Worm (Caenorhabditis elegans) whole organism, mixed stage, embryonic: ENCODE data around the gene famh-136.

Source experiments
- M03D4.4 ChIP-seq: sonication (generic microtip); optimal IDR thresholded peaks from 2 replicates; lab custom pipeline; 2017; ENCODE audit warnings: mild to moderate bottlenecking, missing genetic modification characterization, missing compliant biosample characterization
- blmp-1 ChIP-seq: fragments of 150-350 bp; optimal IDR thresholded peaks from 2 replicates; lab custom pipeline; 2014; ENCODE audit warnings: missing biosample characterization, missing genetic modification characterization
- ceh-39 ChIP-seq: fragments of 150-350 bp; optimal IDR thresholded peaks from 2 replicates; lab custom pipeline; 2014; ENCODE audit warnings: missing biosample characterization, missing genetic modification characterization
- ceh-43 ChIP-seq: fragments of 200-800 bp; sonication (Bioruptor generic); optimal IDR thresholded peaks from 2 replicates; lab custom pipeline; 2018; ENCODE audit warnings: mild to moderate bottlenecking, missing genetic modification characterization, moderate library complexity, missing compliant biosample characterization
- ceh-83 ChIP-seq: fragments of 200-800 bp; sonication (Bioruptor generic); optimal IDR thresholded peaks from 2 replicates; lab custom pipeline; 2018; ENCODE audit warnings: mild to moderate bottlenecking, missing genetic modification characterization, missing compliant biosample characterization
- ces-1 ChIP-seq: fragments of 150-350 bp; optimal IDR thresholded peaks from 2 replicates; lab custom pipeline; 2014; ENCODE audit warnings: missing biosample characterization, missing genetic modification reagents, missing genetic modification characterization
- cnd-1 ChIP-seq: fragments of 200-800 bp; sonication (Bioruptor generic); optimal IDR thresholded peaks from 2 replicates; lab custom pipeline; 2018; ENCODE audit warnings: mild to moderate bottlenecking, missing genetic modification characterization, missing compliant biosample characterization
- drap-1 ChIP-seq: fragments of 200-800 bp; sonication (Bioruptor generic); optimal IDR thresholded peaks from 3 replicates; lab custom pipeline; 2018; ENCODE audit warnings: mild to moderate bottlenecking, missing genetic modification characterization, missing compliant biosample characterization
- elt-1 ChIP-seq: sonication (generic microtip); optimal IDR thresholded peaks from 2 replicates; lab custom pipeline; 2017; ENCODE audit warnings: missing genetic modification characterization, mild to moderate bottlenecking, missing compliant biosample characterization, antibody characterized with exemption, moderate library complexity, borderline replicate concordance; ENCODE audit not compliant: insufficient read depth
- elt-3 ChIP-seq: fragments of 150-350 bp; optimal IDR thresholded peaks from 2 replicates; lab custom pipeline; 2014; ENCODE audit warnings: missing biosample characterization, missing genetic modification characterization
- flh-1 ChIP-seq: fragments of 200-800 bp; sonication (Bioruptor generic); optimal IDR thresholded peaks from 2 replicates; lab custom pipeline; 2018; ENCODE audit warnings: mild to moderate bottlenecking, missing genetic modification characterization, moderate library complexity, missing compliant biosample characterization
- ham-2 ChIP-seq: fragments of 200-800 bp; sonication (Bioruptor generic); optimal IDR thresholded peaks from 2 replicates; lab custom pipeline; 2018; ENCODE audit warnings: mild to moderate bottlenecking, missing genetic modification characterization, missing compliant biosample characterization
- hlh-1 ChIP-seq: fragments of 150-350 bp; optimal IDR thresholded peaks from 2 replicates; lab custom pipeline; 2014; ENCODE audit warnings: missing biosample characterization, missing genetic modification reagents, missing genetic modification characterization
- lin-13 ChIP-seq: fragments of 150-350 bp; optimal IDR thresholded peaks from 2 replicates; lab custom pipeline; 2014; ENCODE audit warnings: missing biosample characterization, missing genetic modification characterization
- lin-32 ChIP-seq: fragments of 200-800 bp; sonication (Bioruptor generic); optimal IDR thresholded peaks from 2 replicates; lab custom pipeline; 2018; ENCODE audit warnings: mild to moderate bottlenecking, missing genetic modification characterization, missing compliant biosample characterization
- lsy-2 ChIP-seq: fragments of 150-350 bp; optimal IDR thresholded peaks from 2 replicates; lab custom pipeline; 2014; ENCODE audit warnings: missing biosample characterization, missing genetic modification characterization
- mab-5 ChIP-seq: fragments of 150-350 bp; optimal IDR thresholded peaks from 2 replicates; lab custom pipeline; 2014; ENCODE audit warnings: missing biosample characterization, missing genetic modification characterization
- mls-2 ChIP-seq: sonication (generic microtip); optimal IDR thresholded peaks from 2 replicates; lab custom pipeline; 2016; ENCODE audit warnings: mild to moderate bottlenecking, missing genetic modification characterization, moderate library complexity, missing compliant biosample characterization
- nhr-12 ChIP-seq: fragments of 150-350 bp; optimal IDR thresholded peaks from 2 replicates; lab custom pipeline; 2014; ENCODE audit warnings: missing biosample characterization, missing genetic modification characterization
- nhr-2 ChIP-seq: fragments of 150-350 bp; optimal IDR thresholded peaks from 2 replicates; lab custom pipeline; 2014; ENCODE audit warnings: missing biosample characterization, missing genetic modification characterization
- nhr-28 ChIP-seq: fragments of 150-350 bp; optimal IDR thresholded peaks from 2 replicates; lab custom pipeline; 2014; ENCODE audit warnings: missing biosample characterization, missing genetic modification characterization
- nhr-76 ChIP-seq: sonication (generic microtip); optimal IDR thresholded peaks from 2 replicates; lab custom pipeline; 2017; ENCODE audit warnings: missing biosample characterization, missing genetic modification characterization
- pha-4 ChIP-seq: fragments of 150-350 bp; optimal IDR thresholded peaks from 2 replicates; lab custom pipeline; 2018; ENCODE audit warnings: missing biosample characterization, missing genetic modification reagents, missing genetic modification characterization
- sem-2 ChIP-seq: fragments of 200-800 bp; sonication (Bioruptor generic); optimal IDR thresholded peaks from 2 replicates; lab custom pipeline; 2018; ENCODE audit warnings: mild to moderate bottlenecking, missing genetic modification characterization, missing compliant biosample characterization
- snpc-4 ChIP-seq: fragments of 150-350 bp; optimal IDR thresholded peaks from 2 replicates; lab custom pipeline; 2014; ENCODE audit warnings: missing biosample characterization, missing genetic modification characterization
- sptf-1 ChIP-seq: sonication (generic microtip); optimal IDR thresholded peaks from 2 replicates; lab custom pipeline; 2017; ENCODE audit warnings: mild to moderate bottlenecking, missing genetic modification characterization, moderate library complexity, missing compliant biosample characterization
- tbx-8 ChIP-seq: fragments of 200-800 bp; sonication (Bioruptor generic); optimal IDR thresholded peaks from 2 replicates; lab custom pipeline; 2018; ENCODE audit warnings: mild to moderate bottlenecking, missing genetic modification characterization, moderate library complexity, missing compliant biosample characterization
- unc-120 ChIP-seq: sonication (generic microtip); optimal IDR thresholded peaks from 2 replicates; lab custom pipeline; 2017; ENCODE audit warnings: missing genetic modification characterization, missing compliant biosample characterization; ENCODE audit not compliant: poor library complexity, severe bottlenecking
- unc-39 ChIP-seq: fragments of 150-350 bp; optimal IDR thresholded peaks from 2 replicates; lab custom pipeline; 2014; ENCODE audit warnings: missing biosample characterization, missing genetic modification characterization
- unc-62 ChIP-seq: fragments of 150-350 bp; optimal IDR thresholded peaks from 2 replicates; lab custom pipeline; 2014; ENCODE audit warnings: missing biosample characterization, missing genetic modification reagents, missing genetic modification characterization
- zip-8 ChIP-seq: fragments of 150-350 bp; optimal IDR thresholded peaks from 2 replicates; lab custom pipeline; 2014; ENCODE audit warnings: missing biosample characterization, missing genetic modification characterization
- ztf-11 ChIP-seq: fragments of 150-350 bp; optimal IDR thresholded peaks from 2 replicates; lab custom pipeline; 2014; ENCODE audit warnings: missing biosample characterization, missing genetic modification characterization

famh-136 gene

DNA sequence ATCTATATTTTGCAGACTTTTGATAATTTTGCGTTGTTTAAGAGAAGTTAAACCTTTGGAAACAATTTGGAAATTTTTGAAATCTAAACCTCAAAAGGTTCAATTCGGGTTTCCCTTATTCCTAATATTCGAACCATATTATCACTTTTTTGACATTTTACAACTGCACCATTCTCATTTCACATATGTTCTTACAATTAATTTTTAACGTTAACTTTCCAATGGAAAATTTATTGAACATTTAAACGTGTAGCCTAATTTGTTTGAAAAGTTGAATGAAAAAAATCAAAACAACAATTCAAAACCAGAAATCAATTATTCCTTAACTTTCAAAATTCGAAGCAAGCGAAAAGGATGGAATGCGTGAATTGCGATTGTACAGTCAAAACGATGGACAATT lies 36.4 kb downstream of the famh-136 start, which contains the start of gene ZK637.12:
Gene ZK637.12 (plus strand): TSS at position 301 of the 400 bp plus-strand sequence.
- TF ChIP-seq lsy-2 (tag; lab: Kevin White, UChicago), result no peak
- no peak for TF ChIP-seq zip-8
- no peak for TF ChIP-seq nhr-28
- TF ChIP-seq mls-2 (tag; lab: Kevin White, UChicago), result no peak
- TF ChIP-seq unc-62 (GFP tag; lab: Kevin White, UChicago), result no peak
- TF ChIP-seq cnd-1 (tag; lab: Kevin White, UChicago), result no peak
- TF ChIP-seq hlh-1, result no peak
- TF ChIP-seq drap-1 (GFP tag; lab: Kevin White, UChicago), result no peak
- no peak for TF ChIP-seq unc-39
- TF ChIP-seq flh-1 (GFP tag; lab: Kevin White, UChicago), result no peak
- no peak for TF ChIP-seq ceh-83 (GFP tag; lab: Kevin White, UChicago)
- no peak for TF ChIP-seq elt-1 (tag; lab: Kevin White, UChicago)
- no peak for TF ChIP-seq elt-3 (tag; lab: Kevin White, UChicago)
- no peak for TF ChIP-seq ceh-39 (tag; lab: Kevin White, UChicago)
- TF ChIP-seq ceh-43 (GFP tag; lab: Kevin White, UChicago), result no peak
- no peak for TF ChIP-seq blmp-1 (tag; lab: Kevin White, UChicago)
- TF ChIP-seq ham-2, result no peak
- TF ChIP-seq, all 35 proteins: peak for 0

DNA sequence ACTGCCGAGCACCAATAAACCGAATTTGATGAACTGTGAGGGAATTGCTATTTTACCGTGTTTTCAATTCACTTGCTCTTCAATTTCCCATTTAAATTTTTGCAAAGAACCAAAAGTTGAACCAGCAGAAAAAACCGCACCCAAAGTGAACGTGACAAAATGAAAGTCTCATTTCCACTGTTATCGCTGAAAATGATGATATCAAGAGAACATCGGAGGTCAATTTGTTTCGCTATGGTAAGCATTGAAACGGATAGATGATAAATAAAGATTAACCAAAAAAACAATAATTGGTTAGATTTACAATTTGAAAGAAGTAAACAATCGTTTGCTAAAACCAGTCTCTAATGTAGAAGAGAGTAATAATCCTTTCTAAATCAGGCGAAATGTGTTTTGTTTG lies 38.0 kb downstream of the famh-136 start:
- TF ChIP-seq ceh-43 (GFP tag; lab: Kevin White, UChicago) (no peak), flh-1 (GFP tag; lab: Kevin White, UChicago) (no peak)
- TF ChIP-seq, all 35 proteins: peak for 0

DNA sequence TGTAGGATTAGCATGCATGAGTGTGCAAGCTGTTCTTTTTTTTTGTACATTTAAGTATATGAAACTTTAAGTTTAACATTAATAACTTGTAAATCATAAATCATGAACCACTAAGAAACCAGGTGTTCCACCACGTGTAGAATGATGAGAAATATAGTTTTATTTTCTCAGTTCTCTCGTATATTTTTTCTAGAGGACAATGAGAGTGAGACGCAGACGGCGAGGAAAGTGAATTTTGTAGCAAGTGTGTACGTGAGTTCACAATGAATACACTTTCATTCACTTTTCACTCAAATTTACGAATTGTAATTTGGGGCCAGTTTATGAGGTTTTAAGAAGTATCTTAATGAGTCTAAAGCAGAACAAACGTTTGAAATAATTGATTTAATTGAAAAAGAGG lies 39.0 kb downstream of the famh-136 start:
- no peak for TF ChIP-seq nhr-28
- TF ChIP-seq mab-5 (tag; lab: Kevin White, UChicago), result peak; percentile 50
- TF ChIP-seq ztf-11 (tag; lab: Kevin White, UChicago), result no peak

DNA sequence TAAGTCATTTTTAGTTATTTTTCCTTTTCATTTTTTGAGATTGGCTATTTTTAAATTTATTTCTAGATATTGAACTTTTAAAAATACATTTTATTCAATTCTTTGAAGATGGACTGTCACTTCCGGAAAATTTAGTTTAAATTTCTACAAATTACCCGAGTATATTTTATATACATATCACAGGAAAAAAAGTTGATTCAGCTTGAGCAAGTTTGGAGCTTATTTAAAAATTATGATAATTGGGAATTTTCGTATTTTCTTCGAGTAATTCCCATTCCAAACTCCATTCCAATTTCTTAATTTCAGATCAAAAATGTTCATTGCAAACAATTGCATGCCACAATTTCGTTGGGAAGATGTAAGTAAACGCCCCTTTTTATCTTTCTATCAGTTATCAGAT lies 42.2 kb downstream of the famh-136 start, which contains the start of gene arrd-15:
Gene arrd-15 (plus strand): TSS at position 301 of the 400 bp plus-strand sequence.
- TF ChIP-seq mls-2 (tag; lab: Kevin White, UChicago) (no peak), sptf-1 (tag; lab: Kevin White, UChicago) (no peak), ztf-11 (tag; lab: Kevin White, UChicago) (no peak), blmp-1 (tag; lab: Kevin White, UChicago) (no peak), ceh-43 (GFP tag; lab: Kevin White, UChicago) (no peak), snpc-4 (tag; lab: Kevin White, UChicago) (no peak), zip-8 (no peak), pha-4 (no peak), sem-2 (GFP tag; lab: Kevin White, UChicago) (no peak), nhr-76 (tag; lab: Kevin White, UChicago) (no peak), elt-1 (tag; lab: Kevin White, UChicago) (no peak), nhr-12 (tag; lab: Kevin White, UChicago) (no peak), M03D4.4 (tag; lab: Kevin White, UChicago) (no peak), cnd-1 (tag; lab: Kevin White, UChicago) (no peak), lin-32 (GFP tag; lab: Kevin White, UChicago) (no peak), tbx-8 (GFP tag; lab: Kevin White, UChicago) (no peak), unc-120 (tag; lab: Kevin White, UChicago) (no peak), lin-13 (tag; lab: Kevin White, UChicago) (no peak)

DNA sequence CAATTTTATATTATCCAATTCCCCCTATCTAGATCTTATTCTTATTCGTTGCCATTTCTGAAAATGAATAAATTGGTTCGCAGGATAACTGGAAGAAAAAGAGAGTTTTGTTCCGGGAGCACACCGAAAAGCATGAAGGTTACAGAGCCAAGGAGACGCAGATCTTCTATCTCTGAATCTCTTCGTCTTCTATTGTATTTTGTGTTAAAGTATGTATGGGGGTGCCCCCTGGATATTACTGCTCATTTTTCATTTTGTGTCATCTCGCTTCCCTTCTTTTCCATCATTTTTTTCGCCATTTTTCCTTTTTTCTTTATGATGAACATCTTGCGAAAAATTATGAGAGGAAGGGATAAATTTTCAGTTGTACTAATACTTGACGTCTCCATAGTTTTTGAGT lies 46.1 kb downstream of the famh-136 start:
- TF ChIP-seq mab-5 (tag; lab: Kevin White, UChicago), result no peak
- no peak for TF ChIP-seq nhr-2
- no peak for TF ChIP-seq lsy-2 (tag; lab: Kevin White, UChicago)
- no peak for TF ChIP-seq ham-2
- no peak for TF ChIP-seq blmp-1 (tag; lab: Kevin White, UChicago)
- no peak for TF ChIP-seq elt-3 (tag; lab: Kevin White, UChicago)
- no peak for TF ChIP-seq M03D4.4 (tag; lab: Kevin White, UChicago)
- TF ChIP-seq flh-1 (GFP tag; lab: Kevin White, UChicago), result no peak
- TF ChIP-seq lin-13 (tag; lab: Kevin White, UChicago), result no peak
- TF ChIP-seq ceh-83 (GFP tag; lab: Kevin White, UChicago), result no peak
- no peak for TF ChIP-seq drap-1 (GFP tag; lab: Kevin White, UChicago)
- TF ChIP-seq ces-1 (GFP tag; lab: Kevin White, UChicago), result no peak
- no peak for TF ChIP-seq nhr-76 (tag; lab: Kevin White, UChicago)
- TF ChIP-seq cnd-1 (tag; lab: Kevin White, UChicago), result no peak
- no peak for TF ChIP-seq ztf-11 (tag; lab: Kevin White, UChicago)
- TF ChIP-seq ceh-39 (tag; lab: Kevin White, UChicago), result no peak
- no peak for TF ChIP-seq sptf-1 (tag; lab: Kevin White, UChicago)
- no peak for TF ChIP-seq snpc-4 (tag; lab: Kevin White, UChicago)
- TF ChIP-seq nhr-12 (tag; lab: Kevin White, UChicago), result no peak
